Worm (Caenorhabditis elegans): ENCODE data around the gene K08B5.1.

DNA sequence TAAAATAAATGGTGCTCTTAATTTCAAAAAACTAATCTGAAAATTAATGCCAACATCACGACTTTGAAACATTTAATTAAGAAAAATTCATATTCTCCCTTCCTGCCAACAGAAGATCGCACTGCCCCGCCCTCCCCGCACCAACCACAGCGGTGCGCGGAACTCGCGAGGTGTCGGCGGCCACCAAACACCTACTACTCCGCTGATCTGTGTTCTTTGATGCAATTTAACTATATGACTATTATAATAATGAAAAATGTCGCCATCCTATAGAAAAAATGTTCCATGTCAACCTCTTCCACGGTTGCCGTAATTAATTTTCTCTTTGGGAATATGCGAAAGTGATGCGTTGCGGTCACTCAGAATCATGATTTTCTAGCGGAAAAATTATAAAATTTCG is 7.5 kb downstream of the K08B5.1 start:
- TF ChIP-seq him-1 (tag; optimal IDR thresholded peaks at IDR 0.05) (no peak), dao-5 (tag; optimal IDR thresholded peaks at IDR 0.05) (no peak)

Data from whole organism, L4/young adult.